Fruit fly (Drosophila melanogaster): Measurements from ENCODE around the gene CG6765.
A peak's percentile ranks its signal among the peaks of the same experiment; 100 is the strongest.

CG6765 gene

dm6 chr3L:8534386-8535306 lies 22.1 kb downstream of the CG6765 start, which contains the start of gene ergic53 (continued):
- TF ChIP-seq Dp (GFP tag; optimal IDR thresholded peaks at IDR 0.05) (peak; percentile 89), nerfin-2 (GFP tag; IDR thresholded peaks at IDR 0.05; ENCODE audit: partially characterized antibody) (peak; percentile 77), scrt (GFP tag; optimal IDR thresholded peaks at IDR 0.05) (peak; percentile 38), hth (optimal IDR thresholded peaks at IDR 0.05) (no peak), CHES-1-like (GFP tag; optimal IDR thresholded peaks at IDR 0.05) (peak; percentile 58), CG16813 (GFP tag; IDR thresholded peaks at IDR 0.05; ENCODE audit: partially characterized antibody) (peak; percentile 77), Jarid2 (GFP tag; optimal IDR thresholded peaks at IDR 0.05) (no peak), mirr (GFP tag; optimal IDR thresholded peaks at IDR 0.05) (no peak), Asciz (GFP tag; optimal IDR thresholded peaks at IDR 0.05) (no peak), trem (tag; optimal IDR thresholded peaks at IDR 0.05) (peak; percentile 30), Xbp1 (GFP tag; optimal IDR thresholded peaks at IDR 0.05) (peak; percentile 89), tap (tag; optimal IDR thresholded peaks at IDR 0.05) (peak; percentile 1), CG9932 (GFP tag; IDR thresholded peaks at IDR 0.05) (no peak), CG11695 (GFP tag; IDR thresholded peaks at IDR 0.05) (no peak), amos (GFP tag; IDR thresholded peaks at IDR 0.05; ENCODE audit: partially characterized antibody) (peak; percentile 64; the same call in 1 of the 2 replicates), CG4424 (GFP tag; optimal IDR thresholded peaks at IDR 0.05) (peak; percentile 9), CG2712 (tag; optimal IDR thresholded peaks at IDR 0.05) (peak; percentile 44), CG7745 (tag; optimal IDR thresholded peaks at IDR 0.05) (no peak), btn (GFP tag; optimal IDR thresholded peaks at IDR 0.05) (no peak), dati (GFP tag; IDR thresholded peaks at IDR 0.05) (no peak), CG4282 (GFP tag; optimal IDR thresholded peaks at IDR 0.05) (no peak), CG12299 (tag; optimal IDR thresholded peaks at IDR 0.05) (no peak), toy (GFP tag; IDR thresholded peaks at IDR 0.05) (no peak), en (GFP tag; optimal IDR thresholded peaks at IDR 0.05) (no peak), her (GFP tag; optimal IDR thresholded peaks at IDR 0.05) (peak; percentile 3), da (GFP tag; optimal IDR thresholded peaks at IDR 0.05) (no peak), CG17361 (GFP tag; IDR thresholded peaks at IDR 0.05) (peak; percentile 59; the same call in 2 of the 3 replicates), Trl (optimal IDR thresholded peaks at IDR 0.05) (no peak), Trl (GFP tag; optimal IDR thresholded peaks at IDR 0.05) (no peak), gcm (GFP tag; optimal IDR thresholded peaks at IDR 0.05) (no peak), ato (GFP tag; IDR thresholded peaks at IDR 0.05; ENCODE audit: partially characterized antibody) (peak; percentile 74), caup (GFP tag; optimal IDR thresholded peaks at IDR 0.05; ENCODE audit: severe bottlenecking) (no peak), Dll (GFP tag; IDR thresholded peaks at IDR 0.05; ENCODE audit: partially characterized antibody) (peak; percentile 78), CG32772 (GFP tag; IDR thresholded peaks at IDR 0.05) (no peak), Pdp1 (GFP tag; optimal IDR thresholded peaks at IDR 0.05) (peak in 1 of 2 experiments; percentile 62), Opbp (GFP tag; IDR thresholded peaks at IDR 0.05; ENCODE audit: partially characterized antibody) (peak; percentile 72), Myb (GFP tag; optimal IDR thresholded peaks at IDR 0.05) (no peak), CG1832 (GFP tag; optimal IDR thresholded peaks at IDR 0.05) (peak; percentile 64), CG14860 (GFP tag; IDR thresholded peaks at IDR 0.05; ENCODE audit: partially characterized antibody) (peak; percentile 70; the same call in 2 of the 3 replicates), CG4730 (GFP tag; IDR thresholded peaks at IDR 0.05) (no peak), CG34422 (GFP tag; IDR thresholded peaks at IDR 0.05) (peak; percentile 94; the same call in 2 of the 3 replicates), Sin3A (optimal IDR thresholded peaks at IDR 0.05) (peak; percentile 37), CG15073 (GFP tag; optimal IDR thresholded peaks at IDR 0.05) (no peak), Ravus (GFP tag; IDR thresholded peaks at IDR 0.05) (no peak), nau (GFP tag; optimal IDR thresholded peaks at IDR 0.05) (no peak), CG8924 (tag; optimal IDR thresholded peaks at IDR 0.05) (peak; percentile 43), abd-A (tag; optimal IDR thresholded peaks at IDR 0.05) (no peak), Ets65A (GFP tag) (no peak), danr (GFP tag; IDR thresholded peaks at IDR 0.05) (no peak)

Measured in whole organism, embryonic.